Fruit fly (Drosophila melanogaster) whole organism, embryonic: ENCODE data around the gene Nrd1.

Source experiments
- ATbp ChIP-seq: fragments of 200-800 bp; sonication (Bioruptor generic); optimal IDR thresholded peaks from 2 replicates; lab custom pipeline; 2017; ENCODE audit warnings: missing biosample characterization, mild to moderate bottlenecking, missing genetic modification characterization, missing genetic modification reagents
- Blimp-1 ChIP-seq: fragments of 200-800 bp; sonication (Bioruptor generic); optimal IDR thresholded peaks from 3 replicates; lab custom pipeline; 2018; ENCODE audit warnings: missing biosample characterization, missing genetic modification characterization, mild to moderate bottlenecking, moderate library complexity, missing genetic modification reagents
- CG10979 ChIP-seq: fragments of 200-800 bp; sonication (Bioruptor generic); optimal IDR thresholded peaks from 2 replicates; lab custom pipeline; 2018; ENCODE audit warnings: missing biosample characterization, mild to moderate bottlenecking, missing genetic modification characterization, moderate library complexity
- CG11085 ChIP-seq: fragments of 200-800 bp; sonication (Bioruptor generic); IDR thresholded peaks from 2 replicates; pipeline ENCODE4 v1.3.6; 2022; ENCODE audit warnings: missing biosample characterization, missing genetic modification characterization
- CG12236 ChIP-seq: fragments of 200-800 bp; sonication (Bioruptor generic); optimal IDR thresholded peaks from 2 replicates; lab custom pipeline; 2016; ENCODE audit warnings: missing biosample characterization, missing genetic modification characterization
- CG12391 ChIP-seq: fragments of 200-800 bp; sonication (Bioruptor generic); optimal IDR thresholded peaks from 3 replicates; lab custom pipeline; 2018; ENCODE audit warnings: missing biosample characterization, mild to moderate bottlenecking, missing genetic modification characterization, moderate library complexity
- CG13424 ChIP-seq: fragments of 200-800 bp; sonication (Bioruptor generic); optimal IDR thresholded peaks from 2 replicates; lab custom pipeline; 2019; ENCODE audit warnings: missing biosample characterization, mild to moderate bottlenecking, missing genetic modification characterization, moderate library complexity
- CG13624 ChIP-seq: fragments of 200-800 bp; sonication (Bioruptor generic); optimal IDR thresholded peaks from 2 replicates; lab custom pipeline; 2016; ENCODE audit warnings: missing biosample characterization, missing genetic modification characterization
- CG14667 ChIP-seq: fragments of 200-800 bp; sonication (Bioruptor generic); IDR thresholded peaks from 2 replicates; pipeline ENCODE4 v1.3.6; 2022; ENCODE audit warnings: missing biosample characterization, missing genetic modification characterization
- CG14710 ChIP-seq: fragments of 200-800 bp; sonication (Bioruptor generic); optimal IDR thresholded peaks from 3 replicates; lab custom pipeline; 2019; ENCODE audit warnings: missing biosample characterization, mild to moderate bottlenecking, missing genetic modification characterization, moderate library complexity
- CG16779 ChIP-seq: fragments of 200-800 bp; sonication (Bioruptor generic); IDR thresholded peaks from 2 replicates; pipeline ENCODE4 v1.3.6; 2022; ENCODE audit warnings: missing biosample characterization, missing genetic modification characterization
- CG17328 ChIP-seq: fragments of 200-800 bp; sonication (Bioruptor generic); IDR thresholded peaks from 2 replicates; pipeline ENCODE4 v1.3.6; 2022; ENCODE audit warnings: missing biosample characterization, missing genetic modification characterization
- CG18011 ChIP-seq: fragments of 200-800 bp; sonication (Bioruptor generic); optimal IDR thresholded peaks from 2 replicates; lab custom pipeline; 2017; ENCODE audit warnings: missing biosample characterization, missing genetic modification characterization, mild to moderate bottlenecking, moderate library complexity, missing genotype
- CG2889 ChIP-seq: fragments of 200-800 bp; sonication (Bioruptor generic); IDR thresholded peaks from 3 replicates; pipeline ENCODE4 v1.3.6; 2022; ENCODE audit warnings: missing biosample characterization, missing genetic modification characterization
- CG3163 ChIP-seq: fragments of 200-800 bp; sonication (Bioruptor generic); optimal IDR thresholded peaks from 3 replicates; lab custom pipeline; 2016; ENCODE audit warnings: missing biosample characterization, missing genetic modification characterization
- CG32532 ChIP-seq: fragments of 200-800 bp; sonication (Bioruptor generic); IDR thresholded peaks from 2 replicates; pipeline ENCODE4 v1.3.6; 2022; ENCODE audit warnings: missing biosample characterization, missing genetic modification characterization
- CG3407 ChIP-seq: fragments of 200-800 bp; sonication (Bioruptor generic); optimal IDR thresholded peaks from 2 replicates; lab custom pipeline; 2018; ENCODE audit warnings: missing biosample characterization, mild to moderate bottlenecking, missing genetic modification characterization
- CG3995 ChIP-seq: fragments of 200-800 bp; sonication (Bioruptor generic); optimal IDR thresholded peaks from 3 replicates; lab custom pipeline; 2016; ENCODE audit warnings: missing biosample characterization, missing genetic modification characterization
- CG4360 ChIP-seq: fragments of 200-800 bp; sonication (Bioruptor generic); IDR thresholded peaks from 2 replicates; pipeline ENCODE4 v1.3.6; 2022; ENCODE audit warnings: missing biosample characterization, missing genetic modification characterization
- CG4424 ChIP-seq: fragments of 200-800 bp; sonication (Bioruptor generic); optimal IDR thresholded peaks from 3 replicates; lab custom pipeline; 2016; ENCODE audit warnings: missing biosample characterization, missing genetic modification characterization
- CG8290 ChIP-seq, 3 experiments: fragments of 200-800 bp; sonication (Bioruptor generic); optimal IDR thresholded peaks; 2 replicates each; lab custom pipeline; 2016 to 2019; ENCODE audit warnings: missing biosample characterization in 3 of 3, missing genetic modification characterization in 3 of 3, mild to moderate bottlenecking in 2 of 3, moderate library complexity in 1 of 3
- CG8924 ChIP-seq: fragments of 200-800 bp; optimal IDR thresholded peaks from 3 replicates; lab custom pipeline; 2019; ENCODE audit warnings: missing biosample characterization, mild to moderate bottlenecking, missing genetic modification characterization, moderate library complexity
- CG9215 ChIP-seq: fragments of 200-800 bp; sonication (Bioruptor generic); IDR thresholded peaks from 2 replicates; pipeline ENCODE4 v1.3.6; 2022; ENCODE audit warnings: missing biosample characterization, missing genetic modification characterization
- CG9932 ChIP-seq: fragments of 200-800 bp; sonication (Bioruptor generic); IDR thresholded peaks from 2 replicates; pipeline ENCODE4 v1.3.6; 2022; ENCODE audit warnings: missing biosample characterization, missing genetic modification characterization
- CTCF ChIP-seq: fragments of 200-800 bp; sonication (Bioruptor generic); optimal IDR thresholded peaks from 2 replicates; lab custom pipeline; 2017; ENCODE audit warnings: missing biosample characterization, mild to moderate bottlenecking, missing genetic modification characterization, moderate library complexity
- Dref ChIP-seq: fragments of 200-800 bp; sonication (Bioruptor generic); IDR thresholded peaks from 2 replicates; pipeline ENCODE4 v1.3.6; 2022; ENCODE audit warnings: missing biosample characterization, missing genetic modification characterization
- Drgx ChIP-seq: fragments of 200-800 bp; sonication (Bioruptor generic); IDR thresholded peaks from 2 replicates; pipeline ENCODE4 v1.3.6; 2022; ENCODE audit warnings: missing biosample characterization, missing genetic modification characterization
- Elba2 ChIP-seq: fragments of 200-800 bp; sonication (Bioruptor generic); optimal IDR thresholded peaks from 3 replicates; lab custom pipeline; 2016; ENCODE audit warnings: missing biosample characterization, missing genetic modification characterization
- H15 ChIP-seq: fragments of 200-800 bp; sonication (Bioruptor generic); IDR thresholded peaks from 3 replicates; pipeline ENCODE4 v1.3.6; 2022; ENCODE audit warnings: missing biosample characterization, missing genetic modification characterization
- Hey ChIP-seq: fragments of 200-800 bp; sonication (Bioruptor generic); optimal IDR thresholded peaks from 3 replicates; lab custom pipeline; 2018; ENCODE audit warnings: missing biosample characterization, mild to moderate bottlenecking, missing genetic modification characterization
- HmgZ ChIP-seq: fragments of 200-800 bp; sonication (Bioruptor generic); optimal IDR thresholded peaks from 2 replicates; lab custom pipeline; 2018; ENCODE audit warnings: missing biosample characterization, mild to moderate bottlenecking, missing genetic modification characterization
- Hr78 ChIP-seq, 2 experiments: fragments of 200-800 bp in 1 of 2; fragments of >200 bp in 1 of 2; sonication (Bioruptor generic) in 1 of 2; optimal IDR thresholded peaks; 2 replicates each; lab custom pipeline; 2017 to 2019; ENCODE audit warnings: missing biosample characterization in 2 of 2, missing genetic modification characterization in 2 of 2, mild to moderate bottlenecking in 1 of 2, moderate library complexity in 1 of 2
- Jarid2 ChIP-seq: fragments of 200-800 bp; sonication (Bioruptor generic); optimal IDR thresholded peaks from 3 replicates; lab custom pipeline; 2017; ENCODE audit warnings: mild to moderate bottlenecking, missing biosample characterization, missing genetic modification reagents, missing genetic modification characterization
- Lpt ChIP-seq: fragments of >200 bp; optimal IDR thresholded peaks from 2 replicates; lab custom pipeline; 2018; ENCODE audit warnings: missing biosample characterization, missing genetic modification characterization
- NfI ChIP-seq: fragments of 200-800 bp; sonication (Bioruptor generic); optimal IDR thresholded peaks from 3 replicates; lab custom pipeline; 2018; ENCODE audit warnings: missing biosample characterization, mild to moderate bottlenecking, missing genetic modification characterization, moderate library complexity
- Optix ChIP-seq: fragments of 200-800 bp; sonication (Bioruptor generic); IDR thresholded peaks from 3 replicates; pipeline ENCODE4 v1.3.6; 2022; ENCODE audit warnings: missing biosample characterization, missing genetic modification characterization
- Xrp1 ChIP-seq: fragments of 200-800 bp; sonication (Bioruptor generic); IDR thresholded peaks from 2 replicates; pipeline ENCODE4 v1.3.6; 2022; ENCODE audit warnings: missing biosample characterization, missing genetic modification characterization
- ash1 ChIP-seq: fragments of 200-800 bp; sonication (Bioruptor generic); optimal IDR thresholded peaks from 2 replicates; lab custom pipeline; 2018; ENCODE audit warnings: missing biosample characterization, mild to moderate bottlenecking, missing genetic modification characterization
- ato ChIP-seq: fragments of 200-800 bp; sonication (Bioruptor generic); IDR thresholded peaks from 2 replicates; pipeline ENCODE4 v1.3.6; 2022; ENCODE audit warnings: missing biosample characterization, missing genetic modification characterization; ENCODE audit not compliant: partially characterized antibody
- caup ChIP-seq: fragments of 200-800 bp; sonication (Bioruptor generic); optimal IDR thresholded peaks from 3 replicates; lab custom pipeline; 2017; ENCODE audit warnings: missing biosample characterization, mild to moderate bottlenecking, missing genetic modification characterization, moderate library complexity; ENCODE audit not compliant: severe bottlenecking
- ems ChIP-seq: fragments of 200-800 bp; sonication (Bioruptor generic); optimal IDR thresholded peaks from 3 replicates; lab custom pipeline; 2016; ENCODE audit warnings: missing biosample characterization, missing genetic modification characterization
- eve ChIP-seq, 2 experiments: fragments of >200 bp; optimal IDR thresholded peaks; 2 replicates each; lab custom pipeline; 2017; ENCODE audit warnings: missing biosample characterization in 2 of 2, missing genetic modification characterization in 2 of 2
- fu2 ChIP-seq: fragments of 200-800 bp; sonication (Bioruptor generic); optimal IDR thresholded peaks from 2 replicates; lab custom pipeline; 2016; ENCODE audit warnings: missing biosample characterization, missing genetic modification characterization
- gsb-n ChIP-seq: fragments of 200-800 bp; sonication (Bioruptor generic); optimal IDR thresholded peaks from 3 replicates; lab custom pipeline; 2018; ENCODE audit warnings: missing biosample characterization, mild to moderate bottlenecking, missing genetic modification characterization
- ind ChIP-seq: fragments of 200-800 bp; sonication (Bioruptor generic); optimal IDR thresholded peaks from 3 replicates; lab custom pipeline; 2016; ENCODE audit warnings: missing biosample characterization, missing genetic modification characterization
- inv ChIP-seq: fragments of 200-800 bp; sonication (Bioruptor generic); IDR thresholded peaks from 2 replicates; pipeline ENCODE4 v1.3.6; 2022; ENCODE audit warnings: missing biosample characterization, missing genetic modification characterization; ENCODE audit not compliant: partially characterized antibody
- org-1 ChIP-seq: fragments of 200-800 bp; sonication (Bioruptor generic); optimal IDR thresholded peaks from 2 replicates; lab custom pipeline; 2017; ENCODE audit warnings: missing biosample characterization, missing genetic modification characterization
- pfk ChIP-seq: fragments of 200-800 bp; sonication (Bioruptor generic); optimal IDR thresholded peaks from 2 replicates; lab custom pipeline; 2018; ENCODE audit warnings: missing biosample characterization, mild to moderate bottlenecking, missing genetic modification characterization, moderate library complexity
- sens ChIP-seq: fragments of 200-800 bp; sonication (Bioruptor generic); peaks from one replicate; lab custom pipeline; 2016; ENCODE audit warnings: missing biosample characterization, missing genetic modification characterization
- tx ChIP-seq: fragments of 200-800 bp; sonication (Bioruptor generic); optimal IDR thresholded peaks from 2 replicates; lab custom pipeline; 2016; ENCODE audit warnings: missing biosample characterization, missing genetic modification characterization
- yki ChIP-seq: fragments of >200 bp; optimal IDR thresholded peaks from 3 replicates; lab custom pipeline; 2018

Nrd1 gene

dm6 chrX:11817183-11817972 is 51.3 kb downstream of the Nrd1 start (continued):
- no peak for TF ChIP-seq Blimp-1 (GFP tag; lab: Kevin White, UChicago)
- no peak for TF ChIP-seq CG10979
- peak; percentile 40 for TF ChIP-seq sens (GFP tag; lab: Kevin White, UChicago)
- TF ChIP-seq eve (GFP tag; optimal IDR thresholded peaks at IDR 0.05; lab: Kevin White, UChicago): no peak
- TF ChIP-seq CG18011 (GFP tag; lab: Kevin White, UChicago): no peak
- TF ChIP-seq CG8924: peak; percentile 30
- TF ChIP-seq CG9215 (GFP tag; lab: Robert Waterston, UW): no peak
- TF ChIP-seq CG3407 (GFP tag; lab: Kevin White, UChicago): peak; percentile 6
- TF ChIP-seq CG12236 (GFP tag; lab: Kevin White, UChicago): no peak
- TF ChIP-seq fu2: no peak
- TF ChIP-seq CG14710 (tag; lab: Kevin White, UChicago): no peak
- no peak for TF ChIP-seq inv
- TF ChIP-seq CTCF: no peak
- TF ChIP-seq HmgZ (tag; lab: Kevin White, UChicago): no peak
- TF ChIP-seq tx (GFP tag; lab: Kevin White, UChicago): no peak
- TF ChIP-seq CG3163: peak; percentile 35
- TF ChIP-seq H15 (GFP tag; lab: Robert Waterston, UW): no peak
- no peak for TF ChIP-seq CG16779 (GFP tag; lab: Robert Waterston, UW)
- no peak for TF ChIP-seq ATbp (GFP tag; lab: Kevin White, UChicago)
- no peak for TF ChIP-seq Lpt
- no peak for TF ChIP-seq org-1 (GFP tag; lab: Kevin White, UChicago)
- TF ChIP-seq ems (GFP tag; lab: Kevin White, UChicago): no peak
- TF ChIP-seq CG12391 (tag; lab: Kevin White, UChicago): no peak
- no peak for TF ChIP-seq Drgx (GFP tag; lab: Robert Waterston, UW)
- TF ChIP-seq Xrp1 (GFP tag; lab: Robert Waterston, UW): no peak; the same call in 1 of the 2 replicates
- no peak for TF ChIP-seq ato (GFP tag; lab: Robert Waterston, UW)
- peak; percentile 93 for TF ChIP-seq CG4360 (GFP tag; lab: Robert Waterston, UW)
- no peak for TF ChIP-seq Hr78 (GFP tag; optimal IDR thresholded peaks at IDR 0.05; lab: Kevin White, UChicago)
- no peak for TF ChIP-seq caup (GFP tag; lab: Kevin White, UChicago)
- no peak for TF ChIP-seq CG8290 (GFP tag; optimal IDR thresholded peaks at IDR 0.05; lab: Kevin White, UChicago)
- TF ChIP-seq CG8290 (tag; optimal IDR thresholded peaks at IDR 0.05; lab: Kevin White, UChicago): peak in 1 of 2 experiments; percentile 16
- no peak for TF ChIP-seq CG17328
- TF ChIP-seq CG13424: no peak
- TF ChIP-seq ash1 (GFP tag; lab: Kevin White, UChicago): no peak
- peak; percentile 23 for TF ChIP-seq CG13624 (GFP tag; lab: Kevin White, UChicago)
- TF ChIP-seq pfk (GFP tag; lab: Kevin White, UChicago): peak; percentile 99
- no peak for TF ChIP-seq CG2889
- no peak for TF ChIP-seq Dref (GFP tag; lab: Robert Waterston, UW)
- no peak for TF ChIP-seq Optix (GFP tag; lab: Robert Waterston, UW)
- no peak for TF ChIP-seq ind (GFP tag; lab: Kevin White, UChicago)
- TF ChIP-seq CG14667: no peak
- no peak for TF ChIP-seq Elba2 (GFP tag; lab: Kevin White, UChicago)
- TF ChIP-seq Hey (tag; lab: Kevin White, UChicago): no peak
- TF ChIP-seq gsb-n (tag; lab: Kevin White, UChicago): no peak
- no peak for TF ChIP-seq CG3995 (GFP tag; lab: Kevin White, UChicago)
- no peak for TF ChIP-seq CG11085 (GFP tag; lab: Robert Waterston, UW)
- TF ChIP-seq Jarid2: no peak
- no peak for TF ChIP-seq CG4424
- no peak for TF ChIP-seq CG9932
- TF ChIP-seq CG32532 (GFP tag; lab: Robert Waterston, UW): no peak
- no peak for TF ChIP-seq NfI (GFP tag; lab: Kevin White, UChicago)
- TF ChIP-seq yki: peak; percentile 10
